Worm (Caenorhabditis elegans) whole organism, mixed stage, embryonic: Measurements from ENCODE around the gene mdmh-35.

ENCODE experiments used
- blmp-1 ChIP-seq: fragments of 150-350 bp; optimal IDR thresholded peaks from 2 replicates; lab custom pipeline; 2014; ENCODE audit warnings: missing biosample characterization, missing genetic modification characterization
- ceh-39 ChIP-seq: fragments of 150-350 bp; optimal IDR thresholded peaks from 2 replicates; lab custom pipeline; 2014; ENCODE audit warnings: missing biosample characterization, missing genetic modification characterization
- ceh-43 ChIP-seq: fragments of 200-800 bp; sonication (Bioruptor generic); optimal IDR thresholded peaks from 2 replicates; lab custom pipeline; 2018; ENCODE audit warnings: mild to moderate bottlenecking, missing genetic modification characterization, moderate library complexity, missing compliant biosample characterization
- ces-1 ChIP-seq: fragments of 150-350 bp; optimal IDR thresholded peaks from 2 replicates; lab custom pipeline; 2014; ENCODE audit warnings: missing biosample characterization, missing genetic modification reagents, missing genetic modification characterization
- drap-1 ChIP-seq: fragments of 200-800 bp; sonication (Bioruptor generic); optimal IDR thresholded peaks from 3 replicates; lab custom pipeline; 2018; ENCODE audit warnings: mild to moderate bottlenecking, missing genetic modification characterization, missing compliant biosample characterization
- elt-1 ChIP-seq: sonication (generic microtip); optimal IDR thresholded peaks from 2 replicates; lab custom pipeline; 2017; ENCODE audit warnings: missing genetic modification characterization, mild to moderate bottlenecking, missing compliant biosample characterization, antibody characterized with exemption, moderate library complexity, borderline replicate concordance; ENCODE audit not compliant: insufficient read depth
- elt-3 ChIP-seq: fragments of 150-350 bp; optimal IDR thresholded peaks from 2 replicates; lab custom pipeline; 2014; ENCODE audit warnings: missing biosample characterization, missing genetic modification characterization
- flh-1 ChIP-seq: fragments of 200-800 bp; sonication (Bioruptor generic); optimal IDR thresholded peaks from 2 replicates; lab custom pipeline; 2018; ENCODE audit warnings: mild to moderate bottlenecking, missing genetic modification characterization, moderate library complexity, missing compliant biosample characterization
- hlh-1 ChIP-seq: fragments of 150-350 bp; optimal IDR thresholded peaks from 2 replicates; lab custom pipeline; 2014; ENCODE audit warnings: missing biosample characterization, missing genetic modification reagents, missing genetic modification characterization
- lin-13 ChIP-seq: fragments of 150-350 bp; optimal IDR thresholded peaks from 2 replicates; lab custom pipeline; 2014; ENCODE audit warnings: missing biosample characterization, missing genetic modification characterization
- lsy-2 ChIP-seq: fragments of 150-350 bp; optimal IDR thresholded peaks from 2 replicates; lab custom pipeline; 2014; ENCODE audit warnings: missing biosample characterization, missing genetic modification characterization
- mab-5 ChIP-seq: fragments of 150-350 bp; optimal IDR thresholded peaks from 2 replicates; lab custom pipeline; 2014; ENCODE audit warnings: missing biosample characterization, missing genetic modification characterization
- mep-1 ChIP-seq: fragments of 150-350 bp; optimal IDR thresholded peaks from 2 replicates; lab custom pipeline; 2017; ENCODE audit warnings: missing biosample characterization, missing genetic modification reagents, missing genetic modification characterization, inconsistent platforms
- mls-2 ChIP-seq: sonication (generic microtip); optimal IDR thresholded peaks from 2 replicates; lab custom pipeline; 2016; ENCODE audit warnings: mild to moderate bottlenecking, missing genetic modification characterization, moderate library complexity, missing compliant biosample characterization
- nhr-12 ChIP-seq: fragments of 150-350 bp; optimal IDR thresholded peaks from 2 replicates; lab custom pipeline; 2014; ENCODE audit warnings: missing biosample characterization, missing genetic modification characterization
- nhr-2 ChIP-seq: fragments of 150-350 bp; optimal IDR thresholded peaks from 2 replicates; lab custom pipeline; 2014; ENCODE audit warnings: missing biosample characterization, missing genetic modification characterization
- nhr-237 ChIP-seq: fragments of 150-350 bp; optimal IDR thresholded peaks from 2 replicates; lab custom pipeline; 2014; ENCODE audit warnings: missing biosample characterization, missing genetic modification characterization
- nhr-28 ChIP-seq: fragments of 150-350 bp; optimal IDR thresholded peaks from 2 replicates; lab custom pipeline; 2014; ENCODE audit warnings: missing biosample characterization, missing genetic modification characterization
- pha-4 ChIP-seq: fragments of 150-350 bp; optimal IDR thresholded peaks from 2 replicates; lab custom pipeline; 2018; ENCODE audit warnings: missing biosample characterization, missing genetic modification reagents, missing genetic modification characterization
- sem-2 ChIP-seq: fragments of 200-800 bp; sonication (Bioruptor generic); optimal IDR thresholded peaks from 2 replicates; lab custom pipeline; 2018; ENCODE audit warnings: mild to moderate bottlenecking, missing genetic modification characterization, missing compliant biosample characterization
- snpc-4 ChIP-seq: fragments of 150-350 bp; optimal IDR thresholded peaks from 2 replicates; lab custom pipeline; 2014; ENCODE audit warnings: missing biosample characterization, missing genetic modification characterization
- tbx-8 ChIP-seq: fragments of 200-800 bp; sonication (Bioruptor generic); optimal IDR thresholded peaks from 2 replicates; lab custom pipeline; 2018; ENCODE audit warnings: mild to moderate bottlenecking, missing genetic modification characterization, moderate library complexity, missing compliant biosample characterization
- unc-120 ChIP-seq: sonication (generic microtip); optimal IDR thresholded peaks from 2 replicates; lab custom pipeline; 2017; ENCODE audit warnings: missing genetic modification characterization, missing compliant biosample characterization; ENCODE audit not compliant: poor library complexity, severe bottlenecking
- unc-62 ChIP-seq: fragments of 150-350 bp; optimal IDR thresholded peaks from 2 replicates; lab custom pipeline; 2014; ENCODE audit warnings: missing biosample characterization, missing genetic modification reagents, missing genetic modification characterization
- zip-8 ChIP-seq: fragments of 150-350 bp; optimal IDR thresholded peaks from 2 replicates; lab custom pipeline; 2014; ENCODE audit warnings: missing biosample characterization, missing genetic modification characterization

mdmh-35 gene

DNA sequence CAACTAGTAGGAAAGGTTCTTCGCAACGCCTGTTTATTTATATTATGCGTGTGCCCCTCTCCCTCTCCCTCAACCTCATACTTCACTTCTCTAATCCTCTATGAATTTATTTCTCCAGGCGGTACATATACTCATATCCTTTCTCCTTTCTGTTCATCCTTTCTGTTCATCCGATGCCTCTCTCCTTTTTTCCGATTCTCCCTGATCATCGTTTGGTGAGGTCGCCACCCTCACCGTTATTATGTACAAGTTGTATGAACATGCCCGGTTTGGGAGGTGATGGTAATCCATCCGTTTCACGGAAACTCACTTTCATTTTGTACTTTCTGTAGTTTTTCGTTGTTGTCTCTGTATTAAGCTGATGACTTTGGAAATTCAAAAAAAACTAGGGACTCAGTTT is 15.8 kb downstream of the mdmh-35 start:
- TF ChIP-seq mls-2 (tag; lab: Kevin White, UChicago): peak; percentile 7
- TF ChIP-seq sem-2: no peak
- no peak for TF ChIP-seq mab-5
- TF ChIP-seq zip-8 (tag; lab: Kevin White, UChicago): no peak
- TF ChIP-seq blmp-1 (tag; lab: Kevin White, UChicago): peak; percentile 55

DNA sequence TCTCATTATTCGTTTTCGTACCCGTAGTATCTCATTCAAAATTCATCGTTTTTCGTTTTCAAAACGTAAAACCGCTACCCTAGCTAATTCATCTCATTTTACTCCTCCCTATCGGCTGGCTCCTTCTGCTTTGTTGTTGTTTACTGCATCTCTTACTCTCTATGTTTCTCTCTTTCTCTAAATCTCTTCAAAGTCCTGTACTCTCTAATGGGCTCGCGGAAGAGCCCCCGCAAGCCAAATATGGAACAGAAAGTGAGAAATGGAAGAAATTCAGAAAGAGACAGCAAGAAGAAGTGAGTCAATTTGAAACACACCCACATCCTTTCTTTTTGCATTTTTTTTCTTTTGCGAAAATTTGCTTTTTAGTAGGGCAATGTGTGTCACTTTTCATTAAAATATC is 16.9 kb downstream of the mdmh-35 start:
- TF ChIP-seq ceh-39 (tag; lab: Kevin White, UChicago) (no peak), ces-1 (GFP tag; lab: Kevin White, UChicago) (peak; percentile 58), unc-120 (tag; lab: Kevin White, UChicago) (peak; percentile 40), unc-62 (GFP tag; lab: Kevin White, UChicago) (no peak), nhr-237 (no peak), nhr-12 (tag; lab: Kevin White, UChicago) (no peak), mep-1 (tag; lab: Kevin White, UChicago) (peak; percentile 17), ceh-43 (GFP tag; lab: Kevin White, UChicago) (no peak), snpc-4 (tag; lab: Kevin White, UChicago) (no peak), lsy-2 (tag; lab: Kevin White, UChicago) (no peak)

DNA sequence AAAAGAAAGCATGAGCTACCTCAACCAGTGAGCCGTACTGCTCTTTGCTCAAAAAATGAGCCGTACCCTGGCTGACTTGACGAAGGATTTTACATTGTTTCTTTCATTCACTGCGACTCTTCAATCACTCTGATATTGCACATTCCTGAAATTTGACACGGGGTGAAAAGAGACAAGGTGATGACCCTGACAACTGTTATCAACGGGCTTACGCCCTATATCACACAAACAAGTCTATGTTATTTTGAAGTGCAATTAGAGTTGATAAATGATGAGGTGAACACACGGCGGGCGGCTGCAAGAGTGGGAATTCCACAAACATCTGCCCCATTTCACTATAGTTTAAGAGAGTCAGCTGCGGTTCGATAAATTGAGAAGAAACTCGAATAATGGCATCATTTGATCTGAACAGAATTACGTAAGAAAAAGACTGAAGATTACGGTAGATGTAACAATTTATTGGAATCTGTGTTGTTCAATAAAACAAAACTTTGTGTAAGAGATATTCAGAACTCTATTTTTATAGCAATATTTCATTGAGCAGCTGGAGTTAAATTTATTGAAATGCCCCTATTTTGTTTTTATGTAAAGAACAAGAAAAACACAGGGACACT is 18.8 kb downstream of the mdmh-35 start:
- peak; percentile 46 for TF ChIP-seq unc-62 (GFP tag; lab: Kevin White, UChicago)
- no peak for TF ChIP-seq tbx-8 (GFP tag; lab: Kevin White, UChicago)
- TF ChIP-seq hlh-1 (tag; lab: Kevin White, UChicago): peak; percentile 96
- TF ChIP-seq unc-120 (tag; lab: Kevin White, UChicago): peak; percentile 60

DNA sequence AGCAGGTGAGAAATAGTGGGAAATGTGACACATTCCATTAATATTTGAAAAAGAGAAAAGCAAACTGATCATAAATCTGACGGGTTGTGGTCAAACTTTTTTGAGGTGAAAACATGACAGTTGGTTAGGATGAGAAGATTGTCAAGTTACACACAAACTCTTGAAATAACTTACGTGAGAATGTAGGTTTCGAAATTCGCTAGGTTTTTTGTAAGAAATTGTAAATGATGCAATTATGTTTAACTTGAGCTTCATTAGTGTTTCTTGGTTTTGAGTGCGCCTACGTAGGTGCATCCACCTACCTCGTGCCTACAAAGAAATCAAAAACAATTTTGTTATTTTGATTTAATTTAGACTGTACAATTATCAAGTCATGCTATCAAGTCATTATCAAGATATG is 20.2 kb downstream of the mdmh-35 start, which contains the start of gene cex-2:
Gene cex-2, minus strand, starts transcription at position 101 of the 400 bp plus-strand sequence.
- TF ChIP-seq unc-62 (GFP tag; lab: Kevin White, UChicago) (no peak), tbx-8 (GFP tag; lab: Kevin White, UChicago) (no peak), mab-5 (no peak), nhr-28 (tag; lab: Kevin White, UChicago) (no peak), snpc-4 (tag; lab: Kevin White, UChicago) (no peak), pha-4 (tag; lab: Kevin White, UChicago) (no peak), flh-1 (GFP tag; lab: Kevin White, UChicago) (no peak), nhr-12 (tag; lab: Kevin White, UChicago) (no peak), lsy-2 (tag; lab: Kevin White, UChicago) (no peak), elt-1 (no peak)
- TF ChIP-seq, all 35 proteins: peak for 0

DNA sequence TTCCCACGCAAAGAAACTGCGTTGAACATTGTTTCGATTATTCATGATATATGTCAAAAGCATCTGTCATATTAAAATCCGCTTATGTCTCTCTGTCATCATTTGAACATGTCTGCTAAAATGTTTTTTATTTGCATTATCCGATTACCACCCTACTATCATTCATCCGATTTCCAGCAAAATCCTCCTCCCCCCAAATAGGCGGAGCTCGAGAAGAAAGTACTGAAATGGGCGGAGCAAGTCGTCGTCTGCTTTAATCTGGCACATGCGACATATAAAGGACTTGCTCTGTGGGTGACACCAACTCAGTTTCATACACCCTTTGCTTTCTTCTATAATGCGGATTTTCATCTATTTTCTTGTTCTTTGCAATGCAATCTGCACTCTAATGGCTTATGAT is 23.5 kb downstream of the mdmh-35 start, which contains the start of gene T09A5.14:
Gene T09A5.14, plus strand, starts transcription at position 301 of the 400 bp plus-strand sequence.
- TF ChIP-seq drap-1 (GFP tag; lab: Kevin White, UChicago) (no peak), nhr-2 (no peak), lin-13 (tag; lab: Kevin White, UChicago) (no peak), lsy-2 (tag; lab: Kevin White, UChicago) (no peak), nhr-28 (tag; lab: Kevin White, UChicago) (no peak), ceh-39 (tag; lab: Kevin White, UChicago) (no peak), blmp-1 (tag; lab: Kevin White, UChicago) (no peak)

DNA sequence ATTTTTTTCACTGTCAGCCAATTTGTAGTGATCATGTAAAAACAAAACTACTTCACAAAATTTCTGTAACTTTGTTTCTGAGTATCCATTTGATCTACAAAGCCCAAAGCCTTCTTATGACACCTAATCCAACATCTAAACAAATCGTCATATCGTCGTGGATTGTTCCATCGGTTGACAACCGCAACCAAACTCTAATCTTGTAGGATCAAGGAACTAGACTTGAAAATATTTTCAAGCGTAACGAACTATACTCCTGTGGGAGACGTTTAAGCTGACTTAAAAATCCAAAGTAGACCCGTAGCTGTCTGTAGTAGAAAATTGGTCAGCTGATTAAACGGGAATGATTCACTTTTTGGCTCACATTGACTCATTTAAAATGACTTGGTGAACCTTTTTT is 25.9 kb downstream of the mdmh-35 start:
- TF ChIP-seq blmp-1 (tag; lab: Kevin White, UChicago) (no peak), ces-1 (GFP tag; lab: Kevin White, UChicago) (no peak), mep-1 (tag; lab: Kevin White, UChicago) (no peak), elt-3 (tag; lab: Kevin White, UChicago) (no peak), unc-62 (GFP tag; lab: Kevin White, UChicago) (no peak), drap-1 (GFP tag; lab: Kevin White, UChicago) (no peak), snpc-4 (tag; lab: Kevin White, UChicago) (no peak), nhr-237 (no peak)

DNA sequence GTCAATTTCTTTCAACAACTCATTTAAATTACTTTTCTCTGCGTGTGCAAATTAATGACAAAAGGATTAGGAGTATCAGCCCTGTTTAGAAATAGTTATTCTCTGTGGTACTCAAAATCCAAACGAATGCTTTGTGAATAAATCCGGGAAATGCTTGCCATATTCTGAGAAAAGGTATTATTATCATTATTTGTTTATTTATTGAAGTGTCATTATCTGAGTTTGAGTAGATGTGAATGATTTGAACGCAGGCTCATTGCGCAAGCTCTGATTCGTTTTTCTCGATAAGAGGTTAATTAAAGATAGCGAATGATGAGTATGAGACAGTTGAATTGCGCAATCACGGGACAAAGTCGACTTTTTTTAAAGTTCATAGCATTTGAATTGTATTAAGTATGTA is 27.6 kb downstream of the mdmh-35 start:
- TF ChIP-seq zip-8 (tag; lab: Kevin White, UChicago): peak; percentile 87
- no peak for TF ChIP-seq ceh-43 (GFP tag; lab: Kevin White, UChicago)
